Worm (Caenorhabditis elegans): ENCODE measurements around the gene pst-1.

ce11 chrV:5895021-5895420 is 48.2 kb upstream of the pst-1 start, which contains the start of gene grd-9:
- TF ChIP-seq T22C8.4 (GFP tag; IDR thresholded peaks at IDR 0.05) (no peak), flt-1 (GFP tag; IDR thresholded peaks at IDR 0.05) (no peak), ztf-29 (GFP tag; IDR thresholded peaks at IDR 0.05) (no peak), ztf-23 (GFP tag; IDR thresholded peaks at IDR 0.05) (no peak), med-1 (GFP tag; optimal IDR thresholded peaks at IDR 0.05; ENCODE audit: insufficient read depth) (no peak), cog-1 (tag; optimal IDR thresholded peaks at IDR 0.05) (no peak), klf-2 (GFP tag; conservative IDR thresholded peaks at IDR 0.05) (no peak)

Data from whole organism, midembryonic.